Fruit fly (Drosophila melanogaster) whole organism, prepupa: ENCODE measurements around the gene Rok.

Experiments
- Blimp-1 ChIP-seq: fragments of 200-800 bp; sonication (Bioruptor generic); optimal IDR thresholded peaks from 3 replicates; lab custom pipeline; 2017; ENCODE audit warnings: missing biosample characterization, missing genetic modification characterization, mild to moderate bottlenecking, moderate library complexity, missing genetic modification reagents
- CG31627 ChIP-seq: fragments of 200-800 bp; sonication (Bioruptor generic); optimal IDR thresholded peaks from 3 replicates; lab custom pipeline; 2016; ENCODE audit warnings: missing biosample characterization, missing genetic modification characterization
- CG32006 ChIP-seq: fragments of 200-800 bp; sonication (Bioruptor generic); optimal IDR thresholded peaks from 3 replicates; lab custom pipeline; 2017; ENCODE audit warnings: missing biosample characterization, mild to moderate bottlenecking, missing genetic modification characterization
- CG3919 ChIP-seq: fragments of 200-800 bp; sonication (Bioruptor generic); optimal IDR thresholded peaks from 3 replicates; lab custom pipeline; 2016; ENCODE audit warnings: missing biosample characterization, missing genetic modification characterization
- CG4318 ChIP-seq: fragments of 200-800 bp; sonication (Bioruptor generic); optimal IDR thresholded peaks from 3 replicates; lab custom pipeline; 2017; ENCODE audit warnings: missing biosample characterization, mild to moderate bottlenecking, missing genetic modification characterization
- CG6808 ChIP-seq: fragments of 200-800 bp; sonication (Bioruptor generic); optimal IDR thresholded peaks from 3 replicates; lab custom pipeline; 2017; ENCODE audit warnings: missing biosample characterization, missing genetic modification characterization, mild to moderate bottlenecking, moderate library complexity, missing genetic modification reagents
- CG6854 ChIP-seq: fragments of 200-800 bp; sonication (Bioruptor generic); optimal IDR thresholded peaks from 2 replicates; lab custom pipeline; 2017; ENCODE audit warnings: missing biosample characterization, mild to moderate bottlenecking, missing genetic modification characterization
- CG9139 ChIP-seq: fragments of 200-800 bp; sonication (Bioruptor generic); optimal IDR thresholded peaks from 3 replicates; lab custom pipeline; 2017; ENCODE audit warnings: missing biosample characterization, mild to moderate bottlenecking, missing genetic modification characterization
- Eip75B ChIP-seq: fragments of 200-800 bp; sonication (Bioruptor generic); optimal IDR thresholded peaks from 3 replicates; lab custom pipeline; 2016; ENCODE audit warnings: missing biosample characterization, missing genetic modification characterization
- Eip78C ChIP-seq: fragments of 200-800 bp; sonication (Bioruptor generic); peaks from one replicate; lab custom pipeline; 2016; ENCODE audit warnings: missing biosample characterization, missing genetic modification characterization
- Ets21C ChIP-seq: fragments of 200-800 bp; sonication (Bioruptor generic); optimal IDR thresholded peaks from 3 replicates; lab custom pipeline; 2016; ENCODE audit warnings: missing biosample characterization, missing genetic modification characterization
- Ets96B ChIP-seq: fragments of 200-800 bp; optimal IDR thresholded peaks from 2 replicates; lab custom pipeline; 2019; ENCODE audit warnings: missing biosample characterization, mild to moderate bottlenecking, missing genetic modification characterization, moderate library complexity
- Hr38 ChIP-seq: sonication (Bioruptor generic); optimal IDR thresholded peaks from 2 replicates; lab custom pipeline; 2016; ENCODE audit warnings: missing biosample characterization, missing genetic modification characterization
- Hr39 ChIP-seq: fragments of 200-800 bp; sonication (Bioruptor generic); optimal IDR thresholded peaks from 2 replicates; lab custom pipeline; 2016; ENCODE audit warnings: missing biosample characterization, missing genetic modification characterization
- Hr4 ChIP-seq: fragments of 200-800 bp; sonication (Bioruptor generic); optimal IDR thresholded peaks from 3 replicates; lab custom pipeline; 2016; ENCODE audit warnings: missing biosample characterization, missing genetic modification characterization
- Lpt ChIP-seq: fragments of 200-800 bp; sonication (Bioruptor generic); optimal IDR thresholded peaks from 3 replicates; lab custom pipeline; 2016; ENCODE audit warnings: missing biosample characterization, missing genetic modification characterization
- Met ChIP-seq: fragments of 200-800 bp; sonication (Bioruptor generic); optimal IDR thresholded peaks from 3 replicates; lab custom pipeline; 2016; ENCODE audit warnings: missing biosample characterization, missing genetic modification characterization
- OdsH ChIP-seq: fragments of 200-800 bp; sonication (Bioruptor generic); optimal IDR thresholded peaks from 3 replicates; lab custom pipeline; 2016; ENCODE audit warnings: missing biosample characterization, missing genetic modification characterization
- Smox ChIP-seq: fragments of 200-800 bp; sonication (Bioruptor generic); optimal IDR thresholded peaks from 3 replicates; lab custom pipeline; 2016; ENCODE audit warnings: missing biosample characterization, missing genetic modification characterization
- Sox102F ChIP-seq: fragments of 200-800 bp; sonication (Bioruptor generic); optimal IDR thresholded peaks from 2 replicates; lab custom pipeline; 2016; ENCODE audit warnings: missing biosample characterization, mild to moderate bottlenecking, missing genetic modification characterization
- Sox14 ChIP-seq: fragments of 200-800 bp; sonication (Bioruptor generic); optimal IDR thresholded peaks from 3 replicates; lab custom pipeline; 2016; ENCODE audit warnings: missing biosample characterization, missing genetic modification characterization
- Sox15 ChIP-seq: fragments of 200-800 bp; sonication (Bioruptor generic); optimal IDR thresholded peaks from 3 replicates; lab custom pipeline; 2016; ENCODE audit warnings: missing biosample characterization, missing genetic modification characterization
- achi ChIP-seq: fragments of 200-800 bp; sonication (Bioruptor generic); optimal IDR thresholded peaks from 3 replicates; lab custom pipeline; 2016; ENCODE audit warnings: missing biosample characterization, missing genetic modification characterization
- eg ChIP-seq: fragments of 200-800 bp; sonication (Bioruptor generic); IDR thresholded peaks from 3 replicates; pipeline ENCODE4 v1.3.6; 2022; ENCODE audit warnings: missing biosample characterization, missing genetic modification characterization
- esn ChIP-seq: fragments of 200-800 bp; sonication (Bioruptor generic); optimal IDR thresholded peaks from 2 replicates; lab custom pipeline; 2016; ENCODE audit warnings: missing biosample characterization, mild to moderate bottlenecking, missing genetic modification characterization, moderate library complexity
- fd59A ChIP-seq: fragments of 200-800 bp; sonication (Bioruptor generic); optimal IDR thresholded peaks from 2 replicates; lab custom pipeline; 2017; ENCODE audit warnings: missing biosample characterization, mild to moderate bottlenecking, missing genetic modification characterization, missing genetic modification reagents
- fkh ChIP-seq: fragments of 200-800 bp; sonication (Bioruptor generic); optimal IDR thresholded peaks from 3 replicates; lab custom pipeline; 2017; ENCODE audit warnings: missing biosample characterization, mild to moderate bottlenecking, missing genetic modification characterization, moderate library complexity
- lz ChIP-seq: fragments of 200-800 bp; sonication (Bioruptor generic); optimal IDR thresholded peaks from 3 replicates; lab custom pipeline; 2016; ENCODE audit warnings: missing biosample characterization, missing genetic modification characterization
- net ChIP-seq: fragments of 200-800 bp; sonication (Bioruptor generic); optimal IDR thresholded peaks from 3 replicates; lab custom pipeline; 2016; ENCODE audit warnings: missing biosample characterization, missing genetic modification characterization
- pdm3 ChIP-seq: fragments of 200-800 bp; sonication (Bioruptor generic); optimal IDR thresholded peaks from 3 replicates; lab custom pipeline; 2016; ENCODE audit warnings: missing biosample characterization, missing genetic modification characterization
- salr ChIP-seq, 2 experiments: fragments of 200-800 bp; sonication (Bioruptor generic); optimal IDR thresholded peaks; 3 replicates each; lab custom pipeline; 2016 to 2018; ENCODE audit warnings: missing biosample characterization in 2 of 2, missing genetic modification characterization in 2 of 2, mild to moderate bottlenecking in 1 of 2
- ss ChIP-seq, 2 experiments: fragments of 200-800 bp; sonication (Bioruptor generic); optimal IDR thresholded peaks; 2 replicates in 1 of 2; 3 replicates in 1 of 2; lab custom pipeline; 2017 to 2018; ENCODE audit warnings: mild to moderate bottlenecking in 2 of 2, missing biosample characterization in 2 of 2, missing genetic modification characterization in 2 of 2, moderate library complexity in 1 of 2
- vri ChIP-seq: fragments of 200-800 bp; sonication (Bioruptor generic); optimal IDR thresholded peaks from 3 replicates; lab custom pipeline; 2016; ENCODE audit warnings: missing biosample characterization, mild to moderate bottlenecking, missing genetic modification characterization

The Rok gene

DNA sequence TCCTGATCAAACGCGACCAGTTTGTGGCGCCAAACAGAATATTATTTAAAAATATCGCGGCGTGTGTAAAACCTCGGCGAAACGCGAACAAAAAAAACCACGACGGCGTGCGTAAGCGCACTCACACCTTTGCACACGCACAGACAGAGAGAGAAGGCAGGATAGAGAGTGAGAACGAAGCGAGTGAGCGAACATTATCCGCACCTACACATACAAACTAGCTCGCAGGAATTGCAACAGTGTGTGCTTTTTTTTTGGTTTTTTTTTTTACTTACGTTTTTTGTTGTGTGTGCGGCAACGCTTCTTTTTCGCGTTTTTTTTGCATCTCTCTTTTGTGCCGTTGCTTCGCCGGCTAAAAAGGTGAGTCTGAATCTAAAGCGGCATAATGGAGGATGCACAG, 37.4 kb downstream of the Rok start (continued):
- peak; percentile 98 for TF ChIP-seq CG6808 (GFP tag; lab: Kevin White, UChicago)
- peak; percentile 81 for TF ChIP-seq CG3919
- peak; percentile 67 for TF ChIP-seq CG32006 (GFP tag; lab: Kevin White, UChicago)
- peak; percentile 86 for TF ChIP-seq vri (GFP tag; lab: Kevin White, UChicago)
- peak; percentile 93 for TF ChIP-seq CG6854 (GFP tag; lab: Kevin White, UChicago)
- peak; percentile 83 for TF ChIP-seq Eip75B
- peak; percentile 65 for TF ChIP-seq Blimp-1 (GFP tag; lab: Kevin White, UChicago)
- peak; percentile 79 for TF ChIP-seq achi (GFP tag; lab: Kevin White, UChicago)
- TF ChIP-seq Ets21C (GFP tag; lab: Kevin White, UChicago), result no peak
- TF ChIP-seq lz (GFP tag; lab: Kevin White, UChicago), result peak; percentile 42
- TF ChIP-seq eg, result peak; percentile 96
- peak; percentile 89 for TF ChIP-seq Ets96B (tag; lab: Kevin White, UChicago)
- no peak for TF ChIP-seq Met
- TF ChIP-seq Sox15 (GFP tag; lab: Kevin White, UChicago), result no peak
- peak; percentile 78 for TF ChIP-seq Sox102F (GFP tag; lab: Kevin White, UChicago)
- TF ChIP-seq Hr4 (GFP tag; lab: Kevin White, UChicago), result no peak
- no peak for TF ChIP-seq fkh (GFP tag; lab: Kevin White, UChicago)
- no peak for TF ChIP-seq Hr39 (GFP tag; lab: Kevin White, UChicago)
- TF ChIP-seq CG4318, result no peak
- peak; percentile 85 for TF ChIP-seq pdm3
- TF ChIP-seq OdsH (GFP tag; lab: Kevin White, UChicago), result peak; percentile 74
- TF ChIP-seq, all 60 proteins: peak for 46

- TF ChIP-seq salr (GFP tag; optimal IDR thresholded peaks at IDR 0.05; lab: Kevin White, UChicago) (no peak), Hr38 (GFP tag; lab: Kevin White, UChicago) (no peak), Smox (GFP tag; lab: Kevin White, UChicago) (no peak), CG9139 (GFP tag; lab: Kevin White, UChicago) (no peak), Blimp-1 (GFP tag; lab: Kevin White, UChicago) (no peak), CG3919 (no peak), fd59A (GFP tag; lab: Kevin White, UChicago) (no peak), lz (GFP tag; lab: Kevin White, UChicago) (no peak), net (GFP tag; lab: Kevin White, UChicago) (no peak), Sox14 (GFP tag; lab: Kevin White, UChicago) (no peak), OdsH (GFP tag; lab: Kevin White, UChicago) (no peak), CG6854 (GFP tag; lab: Kevin White, UChicago) (no peak), Eip75B (no peak), ss (GFP tag; optimal IDR thresholded peaks at IDR 0.05; lab: Kevin White, UChicago) (no peak)
- TF ChIP-seq, all 60 proteins: peak for 0
Measured at dm6 chrX:16598978-16599664, 38.1 kb downstream of the Rok start, which contains the start of the genes CG9784 and Nup153. TSS of gene CG9784 (minus strand) at chrX:16599215. TSS of gene Nup153 (plus strand) at chrX:16599241.

DNA sequence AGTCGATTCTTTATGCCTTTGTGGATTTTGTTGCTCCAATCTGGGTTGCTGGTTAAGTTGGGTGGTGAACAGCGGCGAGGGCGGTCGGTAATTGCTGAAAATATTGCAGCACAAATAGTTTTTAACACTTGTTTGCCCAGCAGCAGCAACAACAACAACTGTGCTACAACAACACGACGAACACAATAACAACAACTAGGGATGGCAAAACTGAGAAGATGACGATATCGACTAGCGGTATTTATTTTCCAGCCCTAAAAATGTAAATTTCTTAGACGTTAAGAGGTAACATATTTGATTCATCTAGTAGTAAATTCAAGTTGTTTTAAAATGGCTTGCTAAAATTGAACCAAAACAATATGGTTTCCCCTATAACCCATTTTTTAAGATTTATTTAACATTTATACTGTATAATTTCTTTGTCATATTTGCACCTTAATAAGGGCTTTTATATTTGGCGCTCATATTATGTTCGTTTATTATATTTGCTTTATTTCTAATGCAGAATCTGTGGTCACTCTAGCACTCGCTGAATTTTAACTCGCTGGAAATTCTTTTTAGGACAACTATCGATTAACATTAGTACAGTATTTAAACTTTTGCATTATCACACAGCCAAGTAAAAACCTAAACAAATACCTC, 38.8 kb downstream of the Rok start:
- TF ChIP-seq Eip75B, result peak; percentile 9
- no peak for TF ChIP-seq OdsH (GFP tag; lab: Kevin White, UChicago)
- TF ChIP-seq eg, result 0 out of 3 replicates have a peak, but pooled peaks have one; percentile 31
- TF ChIP-seq fd59A (GFP tag; lab: Kevin White, UChicago), result no peak
- TF ChIP-seq lz (GFP tag; lab: Kevin White, UChicago), result peak; percentile 25
- TF ChIP-seq CG31627 (GFP tag; lab: Kevin White, UChicago), result peak; percentile 10
- TF ChIP-seq Eip78C (GFP tag; lab: Kevin White, UChicago), result peak; percentile 71
- TF ChIP-seq fkh (GFP tag; lab: Kevin White, UChicago), result peak; percentile 89
- no peak for TF ChIP-seq esn (GFP tag; lab: Kevin White, UChicago)
- TF ChIP-seq Lpt (GFP tag; lab: Kevin White, UChicago), result no peak
